Worm (Caenorhabditis elegans) whole organism, L3 larva: ENCODE measurements around the gene moa-1.

ENCODE experiments used
- R02D3.7 ChIP-seq: fragments of 150-350 bp; optimal IDR thresholded peaks from 2 replicates; lab custom pipeline; 2014; ENCODE audit warnings: missing biosample characterization, missing genetic modification characterization
- ZK546.5 ChIP-seq: sonication (generic microtip); optimal IDR thresholded peaks from 2 replicates; lab custom pipeline; 2017; ENCODE audit warnings: missing biosample characterization, missing genetic modification characterization
- aly-2 ChIP-seq: fragments of 150-350 bp; optimal IDR thresholded peaks from 2 replicates; lab custom pipeline; 2014; ENCODE audit warnings: missing biosample characterization, missing genetic modification characterization
- ama-1 ChIP-seq: fragments of 150-350 bp; optimal IDR thresholded peaks from 2 replicates; lab custom pipeline; 2018
- ceh-16 ChIP-seq: sonication (generic microtip); optimal IDR thresholded peaks from 2 replicates; lab custom pipeline; 2017; ENCODE audit warnings: missing biosample characterization, missing genetic modification characterization
- ceh-28 ChIP-seq: fragments of 150-350 bp; optimal IDR thresholded peaks from 2 replicates; lab custom pipeline; 2014; ENCODE audit warnings: missing biosample characterization, missing genetic modification reagents, missing genetic modification characterization
- ceh-82 ChIP-seq: fragments of 150-350 bp; optimal IDR thresholded peaks from 2 replicates; lab custom pipeline; 2014; ENCODE audit warnings: missing biosample characterization, missing genetic modification characterization
- ceh-9 ChIP-seq: sonication (generic microtip); optimal IDR thresholded peaks from 2 replicates; lab custom pipeline; 2018; ENCODE audit warnings: missing biosample characterization, missing genetic modification characterization
- daf-12 ChIP-seq: fragments of 150-350 bp; optimal IDR thresholded peaks from 2 replicates; lab custom pipeline; 2014; ENCODE audit warnings: missing biosample characterization, missing genetic modification reagents, missing genetic modification characterization
- egl-27 ChIP-seq: sonication (generic microtip); optimal IDR thresholded peaks from 4 replicates; lab custom pipeline; 2017; ENCODE audit warnings: missing biosample characterization, missing genetic modification reagents, missing genetic modification characterization
- egl-5 ChIP-seq: fragments of 150-350 bp; optimal IDR thresholded peaks from 2 replicates; lab custom pipeline; 2017; ENCODE audit warnings: missing biosample characterization, missing genetic modification reagents, missing genetic modification characterization, inconsistent platforms
- elt-1 ChIP-seq: fragments of 150-350 bp; optimal IDR thresholded peaks from 2 replicates; lab custom pipeline; 2014; ENCODE audit warnings: missing biosample characterization, missing genetic modification characterization
- elt-2 ChIP-seq: sonication (generic microtip); optimal IDR thresholded peaks from 2 replicates; lab custom pipeline; 2016; ENCODE audit warnings: missing genetic modification reagents, mild to moderate bottlenecking, missing genetic modification characterization, missing compliant biosample characterization
- elt-3 ChIP-seq, 3 experiments: fragments of 150-350 bp in 1 of 3; sonication (generic microtip) in 2 of 3; optimal IDR thresholded peaks; 2 replicates in 2 of 3; 4 replicates in 1 of 3; lab custom pipeline; 2014 to 2017; ENCODE audit warnings: missing biosample characterization in 3 of 3, missing genetic modification characterization in 3 of 3
- eor-1 ChIP-seq, 2 experiments: fragments of 150-350 bp; optimal IDR thresholded peaks; 2 replicates each; lab custom pipeline; 2014 to 2018; ENCODE audit warnings: missing biosample characterization in 2 of 2, missing genetic modification characterization in 2 of 2
- fkh-10 ChIP-seq: sonication (generic microtip); optimal IDR thresholded peaks from 2 replicates; lab custom pipeline; 2017; ENCODE audit warnings: missing biosample characterization, missing genetic modification reagents, missing genetic modification characterization
- fkh-2 ChIP-seq: fragments of 150-350 bp; optimal IDR thresholded peaks from 2 replicates; lab custom pipeline; 2014; ENCODE audit warnings: missing biosample characterization, missing genetic modification reagents, missing genetic modification characterization
- fos-1 ChIP-seq: fragments of 150-350 bp; optimal IDR thresholded peaks from 2 replicates; lab custom pipeline; 2014; ENCODE audit warnings: missing biosample characterization, missing genetic modification characterization
- hmg-11 ChIP-seq: sonication (generic microtip); optimal IDR thresholded peaks from 2 replicates; lab custom pipeline; 2016; ENCODE audit warnings: missing genetic modification characterization, missing compliant biosample characterization
- jun-1 ChIP-seq: fragments of 150-350 bp; optimal IDR thresholded peaks from 2 replicates; lab custom pipeline; 2014; ENCODE audit warnings: missing biosample characterization, missing genetic modification reagents, missing genetic modification characterization
- lin-15B ChIP-seq: fragments of 150-350 bp; optimal IDR thresholded peaks from 2 replicates; lab custom pipeline; 2014; ENCODE audit warnings: missing biosample characterization, missing genetic modification characterization
- lin-39 ChIP-seq: fragments of 150-350 bp; optimal IDR thresholded peaks from 2 replicates; lab custom pipeline; 2018; ENCODE audit warnings: missing biosample characterization, missing genetic modification reagents, missing genetic modification characterization
- lsy-12 ChIP-seq: sonication (generic microtip); optimal IDR thresholded peaks from 2 replicates; lab custom pipeline; 2016; ENCODE audit warnings: mild to moderate bottlenecking, missing genetic modification characterization, missing compliant biosample characterization
- mdl-1 ChIP-seq: fragments of 150-350 bp; optimal IDR thresholded peaks from 2 replicates; lab custom pipeline; 2014; ENCODE audit warnings: missing biosample characterization, missing genetic modification characterization
- mml-1 ChIP-seq: fragments of 150-350 bp; sonication (generic microtip); optimal IDR thresholded peaks from 3 replicates; lab custom pipeline; 2014; ENCODE audit warnings: missing biosample characterization, missing genetic modification characterization
- nfya-1 ChIP-seq: sonication (generic microtip); optimal IDR thresholded peaks from 2 replicates; lab custom pipeline; 2017; ENCODE audit warnings: missing genetic modification characterization, mild to moderate bottlenecking, missing compliant biosample characterization, antibody characterized with exemption, moderate library complexity; ENCODE audit not compliant: insufficient read depth
- nhr-11 ChIP-seq: fragments of 150-350 bp; optimal IDR thresholded peaks from 2 replicates; lab custom pipeline; 2014; ENCODE audit warnings: missing biosample characterization, missing genetic modification characterization
- nhr-12 ChIP-seq: fragments of 150-350 bp; optimal IDR thresholded peaks from 2 replicates; lab custom pipeline; 2014; ENCODE audit warnings: missing biosample characterization, missing genetic modification characterization
- nhr-23 ChIP-seq: fragments of 150-350 bp; optimal IDR thresholded peaks from 2 replicates; lab custom pipeline; 2014; ENCODE audit warnings: missing biosample characterization, missing genetic modification reagents, missing genetic modification characterization
- nhr-237 ChIP-seq: fragments of 150-350 bp; optimal IDR thresholded peaks from 2 replicates; lab custom pipeline; 2014; ENCODE audit warnings: missing biosample characterization, missing genetic modification characterization
- nhr-25 ChIP-seq: sonication (generic microtip); optimal IDR thresholded peaks from 2 replicates; lab custom pipeline; 2017; ENCODE audit warnings: missing biosample characterization, missing genetic modification characterization
- nhr-28 ChIP-seq: fragments of 150-350 bp; optimal IDR thresholded peaks from 2 replicates; lab custom pipeline; 2014; ENCODE audit warnings: missing biosample characterization, missing genetic modification characterization
- nhr-43 ChIP-seq: sonication (generic microtip); optimal IDR thresholded peaks from 2 replicates; lab custom pipeline; 2016; ENCODE audit warnings: mild to moderate bottlenecking, missing genetic modification characterization, missing compliant biosample characterization; ENCODE audit not compliant: poor library complexity, severe bottlenecking
- nhr-67 ChIP-seq: fragments of 150-350 bp; optimal IDR thresholded peaks from 2 replicates; lab custom pipeline; 2014; ENCODE audit warnings: missing biosample characterization, missing genetic modification characterization
- nhr-76 ChIP-seq: fragments of 150-350 bp; sonication (generic microtip); optimal IDR thresholded peaks from 5 replicates; lab custom pipeline; 2014; ENCODE audit warnings: missing biosample characterization, missing genetic modification characterization
- nhr-77 ChIP-seq: fragments of 150-350 bp; optimal IDR thresholded peaks from 2 replicates; lab custom pipeline; 2014; ENCODE audit warnings: missing biosample characterization, missing genetic modification characterization
- pha-4 ChIP-seq: fragments of 150-350 bp; optimal IDR thresholded peaks from 2 replicates; lab custom pipeline; 2014; ENCODE audit warnings: missing biosample characterization, missing genetic modification reagents, missing genetic modification characterization
- pqm-1 ChIP-seq: fragments of 150-350 bp; optimal IDR thresholded peaks from 2 replicates; lab custom pipeline; 2017; ENCODE audit warnings: missing biosample characterization, missing genetic modification characterization, inconsistent platforms
- sea-2 ChIP-seq: fragments of 150-350 bp; sonication (generic microtip); optimal IDR thresholded peaks from 4 replicates; lab custom pipeline; 2014; ENCODE audit warnings: missing biosample characterization, missing genetic modification reagents, missing genetic modification characterization
- skn-1 ChIP-seq: fragments of 150-350 bp; optimal IDR thresholded peaks from 2 replicates; lab custom pipeline; 2014; ENCODE audit warnings: missing biosample characterization, missing genetic modification characterization
- snpc-4 ChIP-seq: fragments of 150-350 bp; optimal IDR thresholded peaks from 2 replicates; lab custom pipeline; 2014; ENCODE audit warnings: missing biosample characterization, missing genetic modification characterization
- tbx-2 ChIP-seq: sonication (generic microtip); optimal IDR thresholded peaks from 2 replicates; lab custom pipeline; 2016; ENCODE audit warnings: mild to moderate bottlenecking, missing genetic modification characterization, missing compliant biosample characterization
- unc-39 ChIP-seq: sonication (generic microtip); optimal IDR thresholded peaks from 4 replicates; lab custom pipeline; 2017; ENCODE audit warnings: missing biosample characterization, missing genetic modification characterization
- unc-62 ChIP-seq: fragments of 150-350 bp; sonication (generic microtip); optimal IDR thresholded peaks from 4 replicates; lab custom pipeline; 2014; ENCODE audit warnings: missing biosample characterization, missing genetic modification reagents, missing genetic modification characterization
- zag-1 ChIP-seq: fragments of 150-350 bp; optimal IDR thresholded peaks from 2 replicates; lab custom pipeline; 2014; ENCODE audit warnings: missing biosample characterization, missing genetic modification characterization
- ztf-11 ChIP-seq: fragments of 150-350 bp; optimal IDR thresholded peaks from 2 replicates; lab custom pipeline; 2014; ENCODE audit warnings: missing biosample characterization, missing genetic modification characterization
- ztf-4 ChIP-seq: fragments of 150-350 bp; optimal IDR thresholded peaks from 2 replicates; lab custom pipeline; 2014; ENCODE audit warnings: missing biosample characterization, missing genetic modification characterization

moa-1 gene

DNA sequence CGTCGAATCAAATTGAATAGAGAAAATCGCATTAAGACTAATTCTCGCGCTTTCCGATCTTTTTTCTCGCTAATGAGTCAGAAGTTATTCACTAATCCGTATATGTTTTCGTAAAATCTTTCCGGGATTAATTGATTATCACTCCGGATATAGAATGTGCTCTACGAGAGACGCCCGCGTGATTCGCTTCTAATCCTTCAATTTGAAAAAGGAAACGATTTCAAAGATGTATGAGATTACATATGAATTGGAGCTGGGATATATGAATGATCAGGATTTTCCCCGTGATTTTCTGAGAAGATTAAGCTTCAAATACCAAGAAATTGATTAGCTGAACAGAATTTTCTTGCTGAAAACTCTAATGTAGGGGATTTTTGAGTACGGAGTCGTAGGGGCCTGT, 47.2 kb downstream of the moa-1 start:
- TF ChIP-seq ztf-11 (tag; lab: Kevin White, UChicago): no peak
- TF ChIP-seq ceh-82 (tag; lab: Kevin White, UChicago): no peak
- TF ChIP-seq hmg-11 (tag; lab: Kevin White, UChicago): no peak

DNA sequence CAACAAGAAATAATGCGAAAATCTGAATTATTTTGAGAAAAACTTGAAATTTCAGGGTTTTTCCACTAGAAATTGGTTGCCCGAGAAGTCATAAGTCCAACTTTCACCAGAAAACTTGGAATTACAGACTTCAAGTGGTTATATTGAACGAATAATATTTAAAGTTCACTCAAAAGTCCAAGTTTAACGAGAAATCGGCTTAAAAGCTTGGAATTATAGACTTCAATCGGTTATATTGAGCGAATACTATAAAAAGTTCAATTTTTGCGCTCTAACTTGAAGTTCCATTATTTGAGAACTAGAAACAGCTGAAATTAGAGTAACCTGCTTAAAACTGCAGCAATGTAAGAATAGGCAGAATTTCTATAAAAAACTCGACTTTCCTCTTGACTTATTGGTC, 47.6 kb downstream of the moa-1 start:
- TF ChIP-seq ztf-11 (tag; lab: Kevin White, UChicago): no peak
- TF ChIP-seq egl-27: no peak
- no peak for TF ChIP-seq snpc-4 (tag; lab: Kevin White, UChicago)
- no peak for TF ChIP-seq hmg-11 (tag; lab: Kevin White, UChicago)
- no peak for TF ChIP-seq elt-2 (tag; lab: Kevin White, UChicago)
- no peak for TF ChIP-seq jun-1 (tag; lab: Kevin White, UChicago)
- no peak for TF ChIP-seq R02D3.7 (tag; lab: Kevin White, UChicago)
- no peak for TF ChIP-seq nhr-11 (tag; lab: Kevin White, UChicago)
- TF ChIP-seq ztf-4 (tag; lab: Kevin White, UChicago): no peak
- TF ChIP-seq, all 47 proteins: peak for 0

DNA sequence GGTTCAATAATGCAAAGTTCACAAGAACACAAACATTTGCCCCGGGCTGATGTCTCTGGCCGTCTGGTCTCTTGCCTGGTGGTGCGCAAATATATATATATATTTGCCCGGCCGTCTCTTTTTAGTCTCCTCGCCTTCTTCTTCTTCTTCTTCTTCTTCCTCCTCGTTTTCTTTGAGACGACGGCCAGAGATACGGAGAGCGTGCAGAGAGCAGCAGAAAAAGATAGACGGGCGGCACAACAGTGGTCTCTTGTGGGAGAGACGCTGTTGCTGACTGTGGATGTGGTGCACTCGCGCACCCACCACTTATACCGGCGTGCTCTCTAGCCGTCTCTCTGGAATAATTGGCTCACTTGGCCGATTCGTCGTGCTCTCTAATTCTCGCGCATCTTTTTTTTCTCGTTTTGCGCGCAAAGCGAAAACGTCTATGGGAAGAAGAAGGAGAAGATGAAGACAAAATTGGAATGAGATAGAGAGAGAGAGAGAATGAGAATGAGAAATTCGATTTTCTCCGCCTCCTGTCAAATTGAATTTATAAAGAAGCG, 48.5 kb downstream of the moa-1 start:
- TF ChIP-seq lsy-12: peak; percentile 89
- TF ChIP-seq unc-62 (GFP tag; lab: Kevin White, UChicago): peak; percentile 39
- TF ChIP-seq nhr-67: no peak
- peak; percentile 25 for TF ChIP-seq daf-12 (tag; lab: Kevin White, UChicago)
- TF ChIP-seq mml-1 (tag; lab: Kevin White, UChicago): no peak
- peak; percentile 36 for TF ChIP-seq ztf-4 (tag; lab: Kevin White, UChicago)
- TF ChIP-seq fos-1 (tag; lab: Kevin White, UChicago): peak; percentile 54
- TF ChIP-seq R02D3.7 (tag; lab: Kevin White, UChicago): peak; percentile 72
- TF ChIP-seq ceh-9 (tag; lab: Kevin White, UChicago): no peak
- no peak for TF ChIP-seq nhr-76
- TF ChIP-seq nhr-11 (tag; lab: Kevin White, UChicago): peak; percentile 90
- no peak for TF ChIP-seq ZK546.5 (tag; lab: Kevin White, UChicago)
- peak; percentile 70 for TF ChIP-seq elt-1 (tag; lab: Kevin White, UChicago)
- no peak for TF ChIP-seq ztf-11 (tag; lab: Kevin White, UChicago)
- peak; percentile 87 for TF ChIP-seq mdl-1 (tag; lab: Kevin White, UChicago)
- no peak for TF ChIP-seq fkh-2 (tag; lab: Kevin White, UChicago)
- TF ChIP-seq lin-39 (tag; lab: Kevin White, UChicago): peak; percentile 35
- TF ChIP-seq elt-3 (tag; optimal IDR thresholded peaks at IDR 0.05; lab: Kevin White, UChicago): peak; percentile 4 to 82 (median 31)
- no peak for TF ChIP-seq nhr-28
- peak in 1 of 2 experiments; percentile 55 for TF ChIP-seq eor-1 (tag; optimal IDR thresholded peaks at IDR 0.05; lab: Kevin White, UChicago)
- peak; percentile 11 for TF ChIP-seq sea-2
- TF ChIP-seq skn-1 (tag; lab: Kevin White, UChicago): peak; percentile 71
- TF ChIP-seq ceh-16 (tag; lab: Kevin White, UChicago): no peak
- peak; percentile 42 for TF ChIP-seq nhr-77 (tag; lab: Kevin White, UChicago)
- TF ChIP-seq pqm-1 (tag; lab: Kevin White, UChicago): peak; percentile 80
- no peak for TF ChIP-seq nhr-12 (tag; lab: Kevin White, UChicago)
- TF ChIP-seq nhr-25 (tag; lab: Kevin White, UChicago): peak; percentile 88
- TF ChIP-seq unc-39 (tag; lab: Kevin White, UChicago): no peak
- TF ChIP-seq hmg-11 (tag; lab: Kevin White, UChicago): peak; percentile 94
- TF ChIP-seq ceh-82 (tag; lab: Kevin White, UChicago): peak; percentile 52
- TF ChIP-seq pha-4 (tag; lab: Kevin White, UChicago): peak; percentile 94
- peak; percentile 96 for TF ChIP-seq jun-1 (tag; lab: Kevin White, UChicago)
- TF ChIP-seq fkh-10: peak; percentile 93
- TF ChIP-seq ceh-28: peak; percentile 91
- TF ChIP-seq egl-27: peak; percentile 86
- TF ChIP-seq nhr-43 (tag; lab: Kevin White, UChicago): peak; percentile 97
- TF ChIP-seq elt-2 (tag; lab: Kevin White, UChicago): peak; percentile 92
- TF ChIP-seq zag-1 (tag; lab: Kevin White, UChicago): peak; percentile 71
- TF ChIP-seq nhr-23 (tag; lab: Kevin White, UChicago): peak; percentile 95
- TF ChIP-seq snpc-4 (tag; lab: Kevin White, UChicago): peak; percentile 73
- peak; percentile 29 for TF ChIP-seq ama-1
- TF ChIP-seq nhr-237 (tag; lab: Kevin White, UChicago): no peak
- peak; percentile 52 for TF ChIP-seq egl-5 (tag; lab: Kevin White, UChicago)
- peak; percentile 91 for TF ChIP-seq nfya-1 (tag; lab: Kevin White, UChicago)
- TF ChIP-seq lin-15B (tag; lab: Kevin White, UChicago): peak; percentile 63
- TF ChIP-seq tbx-2: peak; percentile 96
- TF ChIP-seq aly-2: no peak
